Fruit fly (Drosophila melanogaster) whole organism, embryonic: ENCODE measurements around the gene CG3726.
A peak's percentile ranks its signal among the peaks of the same experiment; 100 is the strongest.

Source experiments
- Antp ChIP-seq: fragments of 200-800 bp; sonication (Bioruptor generic); optimal IDR thresholded peaks from 3 replicates; lab custom pipeline; 2016; ENCODE audit warnings: missing biosample characterization, missing genetic modification characterization
- CG10147 ChIP-seq: fragments of 200-800 bp; sonication (Bioruptor generic); optimal IDR thresholded peaks from 2 replicates; lab custom pipeline; 2019; ENCODE audit warnings: missing biosample characterization, mild to moderate bottlenecking, missing genetic modification characterization, moderate library complexity
- CG12219 ChIP-seq: fragments of 200-800 bp; sonication (Bioruptor generic); optimal IDR thresholded peaks from 3 replicates; lab custom pipeline; 2018; ENCODE audit warnings: missing biosample characterization, mild to moderate bottlenecking, missing genetic modification characterization
- CG15011 ChIP-seq: fragments of 200-800 bp; sonication (Bioruptor generic); optimal IDR thresholded peaks from 3 replicates; lab custom pipeline; 2018; ENCODE audit warnings: missing biosample characterization, mild to moderate bottlenecking, missing genetic modification characterization
- CG17186 ChIP-seq: fragments of 200-800 bp; sonication (Bioruptor generic); optimal IDR thresholded peaks from 3 replicates; lab custom pipeline; 2017; ENCODE audit warnings: missing biosample characterization, missing genetic modification reagents, missing genetic modification characterization
- CG17612 ChIP-seq: fragments of 200-800 bp; sonication (Bioruptor generic); IDR thresholded peaks from 2 replicates; pipeline ENCODE4 v1.3.6; 2022; ENCODE audit warnings: missing biosample characterization, missing genetic modification characterization
- CG18764 ChIP-seq: fragments of 200-800 bp; sonication (Bioruptor generic); optimal IDR thresholded peaks from 3 replicates; lab custom pipeline; 2016; ENCODE audit warnings: missing biosample characterization, missing genetic modification characterization
- CG2712 ChIP-seq: fragments of 200-800 bp; optimal IDR thresholded peaks from 3 replicates; lab custom pipeline; 2019; ENCODE audit warnings: missing biosample characterization, mild to moderate bottlenecking, missing genetic modification characterization, moderate library complexity
- CG30020 ChIP-seq: fragments of 200-800 bp; optimal IDR thresholded peaks from 2 replicates; lab custom pipeline; 2019; ENCODE audit warnings: missing biosample characterization, mild to moderate bottlenecking, missing genetic modification characterization, moderate library complexity
- CG32532 ChIP-seq: fragments of 200-800 bp; sonication (Bioruptor generic); IDR thresholded peaks from 2 replicates; pipeline ENCODE4 v1.3.6; 2022; ENCODE audit warnings: missing biosample characterization, missing genetic modification characterization
- CG32767 ChIP-seq: fragments of 200-800 bp; sonication (Bioruptor generic); IDR thresholded peaks from 2 replicates; pipeline ENCODE4 v1.3.6; 2022; ENCODE audit warnings: missing biosample characterization, missing genetic modification characterization
- CG33557 ChIP-seq: fragments of 200-800 bp; sonication (Bioruptor generic); optimal IDR thresholded peaks from 2 replicates; lab custom pipeline; 2019; ENCODE audit warnings: missing biosample characterization, mild to moderate bottlenecking, missing genetic modification characterization, moderate library complexity
- CG34224 ChIP-seq: fragments of 200-800 bp; sonication (Bioruptor generic); IDR thresholded peaks from 3 replicates; pipeline ENCODE4 v1.3.6; 2022; ENCODE audit warnings: missing biosample characterization, missing genetic modification characterization; ENCODE audit not compliant: partially characterized antibody
- CG3995 ChIP-seq: fragments of 200-800 bp; sonication (Bioruptor generic); optimal IDR thresholded peaks from 3 replicates; lab custom pipeline; 2016; ENCODE audit warnings: missing biosample characterization, missing genetic modification characterization
- CG4424 ChIP-seq: fragments of 200-800 bp; sonication (Bioruptor generic); optimal IDR thresholded peaks from 3 replicates; lab custom pipeline; 2016; ENCODE audit warnings: missing biosample characterization, missing genetic modification characterization
- CG5245 ChIP-seq: fragments of 200-800 bp; sonication (Bioruptor generic); optimal IDR thresholded peaks from 3 replicates; lab custom pipeline; 2016; ENCODE audit warnings: missing biosample characterization, missing genetic modification characterization
- CG7271 ChIP-seq: fragments of 200-800 bp; sonication (Bioruptor generic); optimal IDR thresholded peaks from 2 replicates; lab custom pipeline; 2018; ENCODE audit warnings: missing biosample characterization, mild to moderate bottlenecking, missing genetic modification characterization, moderate library complexity
- CG8765 ChIP-seq: fragments of 200-800 bp; sonication (Bioruptor generic); IDR thresholded peaks from 2 replicates; pipeline ENCODE4 v1.3.6; 2022; ENCODE audit warnings: missing biosample characterization, missing genetic modification characterization
- CG9437 ChIP-seq: fragments of 200-800 bp; sonication (Bioruptor generic); optimal IDR thresholded peaks from 2 replicates; lab custom pipeline; 2018; ENCODE audit warnings: missing biosample characterization, mild to moderate bottlenecking, missing genetic modification characterization
- CG9727 ChIP-seq: fragments of 200-800 bp; sonication (Bioruptor generic); optimal IDR thresholded peaks from 3 replicates; lab custom pipeline; 2017; ENCODE audit warnings: missing biosample characterization, mild to moderate bottlenecking, missing genetic modification characterization
- CG9876 ChIP-seq: fragments of 200-800 bp; sonication (Bioruptor generic); optimal IDR thresholded peaks from 2 replicates; lab custom pipeline; 2016; ENCODE audit warnings: missing biosample characterization, missing genetic modification characterization
- Dip3 ChIP-seq: fragments of 200-800 bp; sonication (Bioruptor generic); optimal IDR thresholded peaks from 3 replicates; lab custom pipeline; 2016; ENCODE audit warnings: missing biosample characterization, missing genetic modification characterization
- Doc3 ChIP-seq: fragments of 200-800 bp; sonication (Bioruptor generic); IDR thresholded peaks from 3 replicates; pipeline ENCODE4 v1.3.6; 2022; ENCODE audit warnings: missing biosample characterization, missing genetic modification characterization; ENCODE audit not compliant: partially characterized antibody
- E2f2 ChIP-seq: fragments of 200-800 bp; sonication (Bioruptor generic); IDR thresholded peaks from 2 replicates; pipeline ENCODE4 v1.3.6; 2022; ENCODE audit warnings: missing biosample characterization, missing genetic modification characterization
- Gug ChIP-seq: fragments of 200-800 bp; sonication (Bioruptor generic); IDR thresholded peaks from 4 replicates; pipeline ENCODE4 v1.3.6; 2022; ENCODE audit warnings: missing biosample characterization, missing genetic modification characterization
- H2.0 ChIP-seq: fragments of 200-800 bp; sonication (Bioruptor generic); IDR thresholded peaks from 2 replicates; pipeline ENCODE4 v1.3.6; 2022; ENCODE audit warnings: missing biosample characterization, missing genetic modification characterization
- HHEX ChIP-seq: fragments of 200-800 bp; sonication (Bioruptor generic); optimal IDR thresholded peaks from 3 replicates; lab custom pipeline; 2017; ENCODE audit warnings: missing biosample characterization, mild to moderate bottlenecking, missing genetic modification characterization, missing genetic modification reagents
- HLH54F ChIP-seq: fragments of 200-800 bp; sonication (Bioruptor generic); optimal IDR thresholded peaks from 3 replicates; lab custom pipeline; 2016; ENCODE audit warnings: missing biosample characterization, missing genetic modification characterization
- Optix ChIP-seq: fragments of 200-800 bp; sonication (Bioruptor generic); IDR thresholded peaks from 3 replicates; pipeline ENCODE4 v1.3.6; 2022; ENCODE audit warnings: missing biosample characterization, missing genetic modification characterization
- Side ChIP-seq: fragments of 200-800 bp; sonication (Bioruptor generic); optimal IDR thresholded peaks from 2 replicates; lab custom pipeline; 2016; ENCODE audit warnings: missing biosample characterization, missing genetic modification characterization
- TFAM ChIP-seq: fragments of 200-800 bp; sonication (Bioruptor generic); optimal IDR thresholded peaks from 2 replicates; lab custom pipeline; 2017; ENCODE audit warnings: missing biosample characterization, missing genetic modification characterization, inconsistent platforms
- Tbp ChIP-seq: fragments of >200 bp; optimal IDR thresholded peaks from 2 replicates; lab custom pipeline; 2018; ENCODE audit warnings: missing biosample characterization, missing genetic modification characterization
- Xbp1 ChIP-seq: fragments of 200-800 bp; sonication (Bioruptor generic); optimal IDR thresholded peaks from 3 replicates; lab custom pipeline; 2016; ENCODE audit warnings: missing biosample characterization, mild to moderate bottlenecking, missing genetic modification characterization
- ase ChIP-seq: fragments of 200-800 bp; sonication (Bioruptor generic); IDR thresholded peaks from 3 replicates; pipeline ENCODE4 v1.3.6; 2022; ENCODE audit warnings: missing biosample characterization, missing genetic modification characterization
- dmrt99B ChIP-seq: fragments of 200-800 bp; sonication (Bioruptor generic); optimal IDR thresholded peaks from 2 replicates; lab custom pipeline; 2018; ENCODE audit warnings: missing biosample characterization, mild to moderate bottlenecking, missing genetic modification characterization, moderate library complexity
- fru ChIP-seq: fragments of >200 bp; optimal IDR thresholded peaks from 2 replicates; lab custom pipeline; 2017
- ftz-f1 ChIP-seq: fragments of 200-800 bp; sonication (Bioruptor generic); optimal IDR thresholded peaks from 2 replicates; lab custom pipeline; 2016; ENCODE audit warnings: missing biosample characterization, missing genetic modification characterization
- gfzf ChIP-seq: fragments of 200-800 bp; sonication (Bioruptor generic); optimal IDR thresholded peaks from 2 replicates; lab custom pipeline; 2016; ENCODE audit warnings: missing biosample characterization, mild to moderate bottlenecking, missing genetic modification characterization, moderate library complexity
- grn ChIP-seq: fragments of 200-800 bp; sonication (Bioruptor generic); optimal IDR thresholded peaks from 3 replicates; lab custom pipeline; 2017; ENCODE audit warnings: missing biosample characterization, missing genetic modification characterization
- gsb ChIP-seq: fragments of 200-800 bp; sonication (Bioruptor generic); IDR thresholded peaks from 2 replicates; pipeline ENCODE4 v1.3.6; 2022; ENCODE audit warnings: missing biosample characterization, missing genetic modification characterization
- jigr1 ChIP-seq: fragments of 200-800 bp; sonication (Bioruptor generic); IDR thresholded peaks from 3 replicates; pipeline ENCODE4 v1.3.6; 2022; ENCODE audit warnings: missing biosample characterization, missing genetic modification characterization
- ken ChIP-seq: fragments of 200-800 bp; sonication (Bioruptor generic); IDR thresholded peaks from 3 replicates; pipeline ENCODE4 v1.3.6; 2022; ENCODE audit warnings: missing biosample characterization, missing genetic modification characterization
- maf-S ChIP-seq: fragments of 200-800 bp; sonication (Bioruptor generic); optimal IDR thresholded peaks from 2 replicates; lab custom pipeline; 2016; ENCODE audit warnings: missing biosample characterization, missing genetic modification characterization
- mam ChIP-seq: fragments of 200-800 bp; sonication (Bioruptor generic); optimal IDR thresholded peaks from 3 replicates; lab custom pipeline; 2016; ENCODE audit warnings: missing biosample characterization, missing genetic modification characterization
- nmo ChIP-seq: fragments of 200-800 bp; sonication (Bioruptor generic); optimal IDR thresholded peaks from 2 replicates; lab custom pipeline; 2018; ENCODE audit warnings: missing biosample characterization, mild to moderate bottlenecking, missing genetic modification characterization, moderate library complexity
- nom ChIP-seq: fragments of 200-800 bp; sonication (Bioruptor generic); optimal IDR thresholded peaks from 2 replicates; lab custom pipeline; 2017; ENCODE audit warnings: missing biosample characterization, missing genetic modification characterization, mild to moderate bottlenecking, moderate library complexity, missing genetic modification reagents
- run ChIP-seq: fragments of 200-800 bp; sonication (Bioruptor generic); optimal IDR thresholded peaks from 3 replicates; lab custom pipeline; 2018; ENCODE audit warnings: missing biosample characterization, mild to moderate bottlenecking, missing genetic modification characterization
- sim ChIP-seq: fragments of 200-800 bp; sonication (Bioruptor generic); IDR thresholded peaks from 2 replicates; pipeline ENCODE4 v1.3.6; 2022; ENCODE audit warnings: missing biosample characterization, missing genetic modification characterization
- stc ChIP-seq: fragments of 200-800 bp; sonication (Bioruptor generic); IDR thresholded peaks from 2 replicates; pipeline ENCODE4 v1.3.6; 2022; ENCODE audit warnings: missing biosample characterization, missing genetic modification characterization
- sug ChIP-seq: fragments of 200-800 bp; optimal IDR thresholded peaks from 2 replicates; lab custom pipeline; 2019; ENCODE audit warnings: missing biosample characterization, mild to moderate bottlenecking, missing genetic modification characterization, moderate library complexity
- tin ChIP-seq: fragments of 200-800 bp; sonication (Bioruptor generic); optimal IDR thresholded peaks from 3 replicates; lab custom pipeline; 2016; ENCODE audit warnings: missing biosample characterization, missing genetic modification characterization

CG3726 gene

DNA sequence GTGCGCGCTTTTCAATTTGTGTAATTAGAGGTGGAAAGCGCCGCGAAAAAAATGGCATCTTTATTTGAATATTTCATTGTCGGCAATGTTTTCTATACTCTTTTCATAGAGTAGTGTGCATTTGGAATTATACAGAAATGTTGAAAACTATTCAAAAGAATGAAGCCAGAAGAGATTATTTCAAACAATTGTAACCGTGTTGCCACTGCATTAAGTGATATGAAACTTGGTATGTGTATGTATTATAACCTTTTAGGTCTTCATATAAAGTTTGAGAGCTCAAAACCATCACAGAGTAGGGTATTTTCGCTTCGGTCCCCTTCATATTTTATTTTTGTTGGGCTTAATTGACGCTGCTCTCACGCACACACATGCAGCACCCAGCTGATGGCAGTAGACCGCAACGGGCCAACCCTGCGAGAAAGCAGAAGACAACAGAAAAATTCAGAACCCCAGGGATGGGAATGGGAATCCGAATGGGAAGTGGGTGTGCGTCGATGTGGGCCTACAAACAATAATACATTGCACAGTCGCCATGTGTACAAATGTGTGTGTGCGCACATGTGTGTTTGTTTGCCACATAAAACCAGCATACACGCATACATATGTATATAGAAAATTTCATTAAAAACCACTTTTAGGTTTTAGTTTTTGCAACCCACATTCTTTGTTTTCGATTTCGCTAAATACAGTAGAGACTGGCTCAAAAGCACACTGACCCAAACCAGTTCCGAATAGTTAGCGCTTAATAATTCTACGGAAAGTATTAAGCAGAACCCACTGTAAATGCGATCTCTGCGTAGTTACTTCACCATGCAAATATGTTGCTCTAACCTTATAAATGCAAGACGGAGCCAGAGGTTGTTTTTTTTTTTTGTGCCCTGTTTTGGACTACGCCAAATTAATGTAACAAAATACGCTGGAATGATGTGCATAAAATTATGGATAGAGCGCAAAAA is 22.1 kb upstream of the CG3726 start (continued):
- TF ChIP-seq Doc3 (no peak), CG10147 (no peak), CG34224 (GFP tag; lab: Robert Waterston, UW) (no peak), CG18764 (GFP tag; lab: Kevin White, UChicago) (no peak), maf-S (GFP tag; lab: Kevin White, UChicago) (no peak), nom (no peak), CG4424 (GFP tag; lab: Kevin White, UChicago) (peak; percentile 18), CG8765 (GFP tag; lab: Robert Waterston, UW) (no peak), grn (GFP tag; lab: Kevin White, UChicago) (no peak), HLH54F (GFP tag; lab: Kevin White, UChicago) (no peak), gsb (GFP tag; lab: Robert Waterston, UW) (no peak), HHEX (GFP tag; lab: Kevin White, UChicago) (no peak), run (tag; lab: Kevin White, UChicago) (no peak), E2f2 (GFP tag; lab: Robert Waterston, UW) (no peak), stc (no peak), CG5245 (GFP tag; lab: Kevin White, UChicago) (no peak), CG9727 (no peak), sim (GFP tag; lab: Robert Waterston, UW) (no peak), Dip3 (GFP tag; lab: Kevin White, UChicago) (no peak), Optix (no peak), CG7271 (tag; lab: Kevin White, UChicago) (no peak), CG9437 (GFP tag; lab: Kevin White, UChicago) (no peak), CG30020 (tag; lab: Kevin White, UChicago) (no peak), nmo (peak; percentile 19), CG15011 (GFP tag; lab: Kevin White, UChicago) (no peak), tin (GFP tag; lab: Kevin White, UChicago) (no peak), ftz-f1 (GFP tag; lab: Kevin White, UChicago) (no peak), TFAM (GFP tag; lab: Kevin White, UChicago) (no peak), Antp (GFP tag; lab: Kevin White, UChicago) (no peak), CG32767 (GFP tag; lab: Robert Waterston, UW) (no peak), CG32532 (GFP tag; lab: Robert Waterston, UW) (peak; percentile 5; the same call in 1 of the 2 replicates), Gug (GFP tag; lab: Robert Waterston, UW) (peak; percentile 7; the same call in 1 of the 4 replicates), fru (lab: Kevin White, UChicago) (no peak), dmrt99B (tag; lab: Kevin White, UChicago) (peak; percentile 31), sug (tag; lab: Kevin White, UChicago) (no peak), CG12219 (GFP tag; lab: Kevin White, UChicago) (no peak), CG3995 (GFP tag; lab: Kevin White, UChicago) (no peak), Xbp1 (GFP tag; lab: Kevin White, UChicago) (no peak), CG33557 (GFP tag; lab: Kevin White, UChicago) (no peak), CG17186 (GFP tag; lab: Kevin White, UChicago) (no peak), gfzf (GFP tag; lab: Kevin White, UChicago) (no peak), mam (no peak), jigr1 (no peak), CG9876 (GFP tag; lab: Kevin White, UChicago) (no peak), Side (no peak), Tbp (GFP tag; lab: Kevin White, UChicago) (no peak), ase (no peak), CG17612 (GFP tag; lab: Robert Waterston, UW) (no peak), CG2712 (peak; percentile 41), ken (no peak), H2.0 (GFP tag; lab: Robert Waterston, UW) (no peak)
